Worm (Caenorhabditis elegans) whole organism, L2 larva: ENCODE data around the gene C52G5.3.

ENCODE experiments used
- C34F6.9 ChIP-seq: fragments of 150-350 bp; optimal IDR thresholded peaks from 2 replicates; lab custom pipeline; 2014; ENCODE audit warnings: missing biosample characterization, missing genetic modification characterization
- alr-1 ChIP-seq: fragments of 150-350 bp; optimal IDR thresholded peaks from 2 replicates; lab custom pipeline; 2014; ENCODE audit warnings: missing biosample characterization, missing genetic modification characterization
- ama-1 ChIP-seq: fragments of 150-350 bp; optimal IDR thresholded peaks from 2 replicates; lab custom pipeline; 2018; ENCODE audit warnings: inconsistent platforms
- ceh-16 ChIP-seq: fragments of 150-350 bp; optimal IDR thresholded peaks from 2 replicates; lab custom pipeline; 2014; ENCODE audit warnings: missing biosample characterization, missing genetic modification characterization
- elt-1 ChIP-seq: fragments of 150-350 bp; optimal IDR thresholded peaks from 2 replicates; lab custom pipeline; 2014; ENCODE audit warnings: missing biosample characterization, missing genetic modification characterization
- mdl-1 ChIP-seq, 2 experiments: fragments of 150-350 bp in 1 of 2; sonication (generic microtip) in 1 of 2; optimal IDR thresholded peaks; 2 replicates each; lab custom pipeline; 2017; ENCODE audit warnings: missing biosample characterization in 2 of 2, missing genetic modification characterization in 2 of 2
- nhr-12 ChIP-seq: fragments of 150-350 bp; optimal IDR thresholded peaks from 2 replicates; lab custom pipeline; 2014; ENCODE audit warnings: missing biosample characterization, missing genetic modification characterization
- nhr-129 ChIP-seq: fragments of 150-350 bp; optimal IDR thresholded peaks from 2 replicates; lab custom pipeline; 2014; ENCODE audit warnings: missing biosample characterization, missing genetic modification characterization
- nhr-6 ChIP-seq: fragments of 150-350 bp; optimal IDR thresholded peaks from 2 replicates; lab custom pipeline; 2014; ENCODE audit warnings: missing biosample characterization, missing genetic modification characterization
- unc-39 ChIP-seq: fragments of 150-350 bp; optimal IDR thresholded peaks from 2 replicates; lab custom pipeline; 2014; ENCODE audit warnings: missing biosample characterization, missing genetic modification characterization
- unc-62 ChIP-seq: fragments of 150-350 bp; optimal IDR thresholded peaks from 2 replicates; lab custom pipeline; 2014; ENCODE audit warnings: missing biosample characterization, missing genetic modification reagents, missing genetic modification characterization
- zag-1 ChIP-seq: fragments of 150-350 bp; optimal IDR thresholded peaks from 2 replicates; lab custom pipeline; 2014; ENCODE audit warnings: missing biosample characterization, missing genetic modification characterization
- ztf-11 ChIP-seq: sonication (generic microtip); optimal IDR thresholded peaks from 2 replicates; lab custom pipeline; 2017; ENCODE audit warnings: missing biosample characterization, missing genetic modification characterization
- ztf-4 ChIP-seq: fragments of 150-350 bp; optimal IDR thresholded peaks from 2 replicates; lab custom pipeline; 2014; ENCODE audit warnings: missing biosample characterization, missing genetic modification characterization

DNA sequence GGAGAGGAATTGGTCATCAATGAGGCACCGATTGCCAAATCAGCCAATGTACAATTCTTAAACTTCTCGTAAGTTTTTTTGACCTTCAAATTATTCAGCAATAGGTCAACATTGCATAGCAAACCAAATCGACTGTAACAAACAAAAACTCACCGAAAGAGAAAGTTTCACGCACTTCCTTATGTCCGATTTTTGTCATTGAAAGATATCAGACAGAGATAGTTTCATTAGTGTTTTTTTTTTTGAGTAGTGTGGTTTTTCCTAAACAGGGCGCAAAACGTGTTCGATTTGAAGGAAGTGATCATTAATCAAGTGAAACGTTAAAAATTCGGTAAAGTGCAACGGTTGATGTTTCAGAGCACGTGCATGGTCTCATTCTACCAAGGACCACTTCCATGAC lies 1.8 kb downstream of the C52G5.3 start:
- no peak for TF ChIP-seq unc-62 (GFP tag; lab: Kevin White, UChicago)
- TF ChIP-seq unc-39: no peak
- TF ChIP-seq nhr-6 (tag; lab: Kevin White, UChicago): no peak
- TF ChIP-seq elt-1 (tag; lab: Kevin White, UChicago): no peak
- no peak for TF ChIP-seq ceh-16 (tag; lab: Kevin White, UChicago)
- TF ChIP-seq C34F6.9 (tag; lab: Kevin White, UChicago): no peak
- TF ChIP-seq ztf-11 (tag; lab: Kevin White, UChicago): no peak
- TF ChIP-seq ama-1 (lab: Kevin White, UChicago): no peak
- peak in 1 of 2 experiments; percentile 13 for TF ChIP-seq mdl-1 (tag; optimal IDR thresholded peaks at IDR 0.05; lab: Kevin White, UChicago)
- no peak for TF ChIP-seq ztf-4 (tag; lab: Kevin White, UChicago)
- TF ChIP-seq zag-1 (tag; lab: Kevin White, UChicago): no peak
- TF ChIP-seq nhr-129 (tag; lab: Kevin White, UChicago): no peak
- TF ChIP-seq nhr-12 (tag; lab: Kevin White, UChicago): no peak
- no peak for TF ChIP-seq alr-1 (tag; lab: Kevin White, UChicago)
